Fruit fly (Drosophila melanogaster): ENCODE measurements around the gene Ada.

The Ada gene

dm6 chr3R:9056409-9057031 lies 8.5 kb upstream of the Ada start:
- no peak for TF ChIP-seq noc (tag; optimal IDR thresholded peaks at IDR 0.05)

- no peak for TF ChIP-seq noc (tag; optimal IDR thresholded peaks at IDR 0.05)
Measured at dm6 chr3R:9057032-9057397, 8.0 kb upstream of the Ada start.

dm6 chr3R:9057398-9058058 lies 7.5 kb upstream of the Ada start:
- TF ChIP-seq noc (tag; optimal IDR thresholded peaks at IDR 0.05), result peak; percentile 100

dm6 chr3R:9062756-9063155 lies 2.2 kb upstream of the Ada start:
- no peak for TF ChIP-seq noc (tag; optimal IDR thresholded peaks at IDR 0.05)

dm6 chr3R:9068418-9068817 lies 3.4 kb downstream of the Ada start:
- no peak for TF ChIP-seq noc (tag; optimal IDR thresholded peaks at IDR 0.05)

dm6 chr3R:9069874-9070273 lies 4.9 kb downstream of the Ada start:
- no peak for TF ChIP-seq noc (tag; optimal IDR thresholded peaks at IDR 0.05)

dm6 chr3R:9074934-9075333 lies 10.0 kb downstream of the Ada start:
- no peak for TF ChIP-seq noc (tag; optimal IDR thresholded peaks at IDR 0.05)

- no peak for TF ChIP-seq noc (tag; optimal IDR thresholded peaks at IDR 0.05)
Measured at dm6 chr3R:9079638-9080037, 14.7 kb downstream of the Ada start.

- TF ChIP-seq noc (tag; optimal IDR thresholded peaks at IDR 0.05), result no peak
Measured at dm6 chr3R:9082332-9082731, 17.3 kb downstream of the Ada start.

- no peak for TF ChIP-seq noc (tag; optimal IDR thresholded peaks at IDR 0.05)
Measured at dm6 chr3R:9083379-9083778, 18.4 kb downstream of the Ada start.

dm6 chr3R:9085306-9085705 lies 20.3 kb downstream of the Ada start:
- TF ChIP-seq noc (tag; optimal IDR thresholded peaks at IDR 0.05), result no peak

- no peak for TF ChIP-seq noc (tag; optimal IDR thresholded peaks at IDR 0.05)
Measured at dm6 chr3R:9090303-9090702, 25.3 kb downstream of the Ada start.

dm6 chr3R:9104807-9105206 lies 39.8 kb downstream of the Ada start:
- no peak for TF ChIP-seq noc (tag; optimal IDR thresholded peaks at IDR 0.05)
